Worm (Caenorhabditis elegans): ENCODE measurements around the gene C05C10.5.

- TF ChIP-seq flt-1 (GFP tag; IDR thresholded peaks at IDR 0.05) (no peak), T22C8.4 (GFP tag; IDR thresholded peaks at IDR 0.05) (no peak), tab-1 (GFP tag; IDR thresholded peaks at IDR 0.05) (no peak), med-1 (GFP tag; optimal IDR thresholded peaks at IDR 0.05; ENCODE audit: insufficient read depth) (no peak), cog-1 (tag; optimal IDR thresholded peaks at IDR 0.05) (no peak), ztf-23 (GFP tag; IDR thresholded peaks at IDR 0.05) (no peak), klf-2 (GFP tag; conservative IDR thresholded peaks at IDR 0.05) (no peak)
Observed at ce11 chrII:9989533-9989932, 50.7 kb downstream of the C05C10.5 start.

Data from whole organism, midembryonic.